Fruit fly (Drosophila melanogaster) whole organism, prepupa: ENCODE data around the gene Rala.

Experiments used
- CG10669 ChIP-seq: fragments of 200-800 bp; sonication (Bioruptor generic); optimal IDR thresholded peaks from 3 replicates; lab custom pipeline; 2018; ENCODE audit warnings: missing biosample characterization, mild to moderate bottlenecking, missing genetic modification characterization, moderate library complexity
- CG11762 ChIP-seq: fragments of 200-800 bp; sonication (Bioruptor generic); optimal IDR thresholded peaks from 3 replicates; lab custom pipeline; 2016; ENCODE audit warnings: missing biosample characterization, missing genetic modification characterization; ENCODE audit not compliant: insufficient read depth
- CG11902 ChIP-seq: fragments of 200-800 bp; sonication (Bioruptor generic); optimal IDR thresholded peaks from 3 replicates; lab custom pipeline; 2016; ENCODE audit warnings: missing biosample characterization, missing genetic modification characterization
- CG15336 ChIP-seq: fragments of 200-800 bp; sonication (Bioruptor generic); IDR thresholded peaks from 2 replicates; pipeline ENCODE4 v1.3.6; 2022; ENCODE audit warnings: missing biosample characterization, missing genetic modification characterization
- CG16779 ChIP-seq: fragments of 200-800 bp; sonication (Bioruptor generic); optimal IDR thresholded peaks from 3 replicates; lab custom pipeline; 2017; ENCODE audit warnings: missing biosample characterization, mild to moderate bottlenecking, missing genetic modification characterization
- CG3032 ChIP-seq: fragments of 200-800 bp; optimal IDR thresholded peaks from 2 replicates; lab custom pipeline; 2019; ENCODE audit warnings: missing biosample characterization, mild to moderate bottlenecking, missing genetic modification characterization, moderate library complexity
- CG31627 ChIP-seq: fragments of 200-800 bp; sonication (Bioruptor generic); optimal IDR thresholded peaks from 3 replicates; lab custom pipeline; 2016; ENCODE audit warnings: missing biosample characterization, missing genetic modification characterization
- CG32006 ChIP-seq: fragments of 200-800 bp; sonication (Bioruptor generic); optimal IDR thresholded peaks from 3 replicates; lab custom pipeline; 2017; ENCODE audit warnings: missing biosample characterization, mild to moderate bottlenecking, missing genetic modification characterization
- CG3919 ChIP-seq: fragments of 200-800 bp; sonication (Bioruptor generic); optimal IDR thresholded peaks from 3 replicates; lab custom pipeline; 2016; ENCODE audit warnings: missing biosample characterization, missing genetic modification characterization
- CG4318 ChIP-seq: fragments of 200-800 bp; sonication (Bioruptor generic); optimal IDR thresholded peaks from 3 replicates; lab custom pipeline; 2017; ENCODE audit warnings: missing biosample characterization, mild to moderate bottlenecking, missing genetic modification characterization
- CG6792 ChIP-seq: fragments of 200-800 bp; sonication (Bioruptor generic); optimal IDR thresholded peaks from 3 replicates; lab custom pipeline; 2016; ENCODE audit warnings: missing biosample characterization, missing genetic modification characterization
- CG6808 ChIP-seq: fragments of 200-800 bp; sonication (Bioruptor generic); optimal IDR thresholded peaks from 3 replicates; lab custom pipeline; 2017; ENCODE audit warnings: missing biosample characterization, missing genetic modification characterization, mild to moderate bottlenecking, moderate library complexity, missing genetic modification reagents
- CG6854 ChIP-seq: fragments of 200-800 bp; sonication (Bioruptor generic); optimal IDR thresholded peaks from 2 replicates; lab custom pipeline; 2017; ENCODE audit warnings: missing biosample characterization, mild to moderate bottlenecking, missing genetic modification characterization
- CG7368 ChIP-seq: fragments of 200-800 bp; sonication (Bioruptor generic); optimal IDR thresholded peaks from 3 replicates; lab custom pipeline; 2016; ENCODE audit warnings: missing biosample characterization, missing genetic modification characterization
- CG8319 ChIP-seq: fragments of 200-800 bp; sonication (Bioruptor generic); optimal IDR thresholded peaks from 3 replicates; lab custom pipeline; 2016; ENCODE audit warnings: missing biosample characterization, missing genetic modification characterization
- CG8632 ChIP-seq: fragments of 200-800 bp; sonication (Bioruptor generic); optimal IDR thresholded peaks from 3 replicates; lab custom pipeline; 2016; ENCODE audit warnings: missing biosample characterization, missing genetic modification characterization
- CG9139 ChIP-seq: fragments of 200-800 bp; sonication (Bioruptor generic); optimal IDR thresholded peaks from 3 replicates; lab custom pipeline; 2017; ENCODE audit warnings: missing biosample characterization, mild to moderate bottlenecking, missing genetic modification characterization
- Eip75B ChIP-seq: fragments of 200-800 bp; sonication (Bioruptor generic); optimal IDR thresholded peaks from 3 replicates; lab custom pipeline; 2016; ENCODE audit warnings: missing biosample characterization, missing genetic modification characterization
- Eip93F ChIP-seq: fragments of 200-800 bp; sonication (Bioruptor generic); optimal IDR thresholded peaks from 2 replicates; lab custom pipeline; 2016; ENCODE audit warnings: missing biosample characterization, mild to moderate bottlenecking, missing genetic modification characterization
- Ets96B ChIP-seq: fragments of 200-800 bp; optimal IDR thresholded peaks from 2 replicates; lab custom pipeline; 2019; ENCODE audit warnings: missing biosample characterization, mild to moderate bottlenecking, missing genetic modification characterization, moderate library complexity
- Hr39 ChIP-seq: fragments of 200-800 bp; sonication (Bioruptor generic); optimal IDR thresholded peaks from 2 replicates; lab custom pipeline; 2016; ENCODE audit warnings: missing biosample characterization, missing genetic modification characterization
- Hr4 ChIP-seq: fragments of 200-800 bp; sonication (Bioruptor generic); optimal IDR thresholded peaks from 3 replicates; lab custom pipeline; 2016; ENCODE audit warnings: missing biosample characterization, missing genetic modification characterization
- OdsH ChIP-seq: fragments of 200-800 bp; sonication (Bioruptor generic); optimal IDR thresholded peaks from 3 replicates; lab custom pipeline; 2016; ENCODE audit warnings: missing biosample characterization, missing genetic modification characterization
- Sox14 ChIP-seq: fragments of 200-800 bp; sonication (Bioruptor generic); optimal IDR thresholded peaks from 3 replicates; lab custom pipeline; 2016; ENCODE audit warnings: missing biosample characterization, missing genetic modification characterization
- Sox15 ChIP-seq: fragments of 200-800 bp; sonication (Bioruptor generic); optimal IDR thresholded peaks from 3 replicates; lab custom pipeline; 2016; ENCODE audit warnings: missing biosample characterization, missing genetic modification characterization
- dac ChIP-seq: fragments of 200-800 bp; sonication (Bioruptor generic); optimal IDR thresholded peaks from 2 replicates; lab custom pipeline; 2017; ENCODE audit warnings: missing biosample characterization, mild to moderate bottlenecking, missing genetic modification characterization
- eg ChIP-seq: fragments of 200-800 bp; sonication (Bioruptor generic); IDR thresholded peaks from 3 replicates; pipeline ENCODE4 v1.3.6; 2022; ENCODE audit warnings: missing biosample characterization, missing genetic modification characterization
- esn ChIP-seq: fragments of 200-800 bp; sonication (Bioruptor generic); optimal IDR thresholded peaks from 2 replicates; lab custom pipeline; 2016; ENCODE audit warnings: missing biosample characterization, mild to moderate bottlenecking, missing genetic modification characterization, moderate library complexity
- fd59A ChIP-seq: fragments of 200-800 bp; sonication (Bioruptor generic); optimal IDR thresholded peaks from 2 replicates; lab custom pipeline; 2017; ENCODE audit warnings: missing biosample characterization, mild to moderate bottlenecking, missing genetic modification characterization, missing genetic modification reagents
- fkh ChIP-seq: fragments of 200-800 bp; sonication (Bioruptor generic); optimal IDR thresholded peaks from 3 replicates; lab custom pipeline; 2017; ENCODE audit warnings: missing biosample characterization, mild to moderate bottlenecking, missing genetic modification characterization, moderate library complexity
- lz ChIP-seq: fragments of 200-800 bp; sonication (Bioruptor generic); optimal IDR thresholded peaks from 3 replicates; lab custom pipeline; 2016; ENCODE audit warnings: missing biosample characterization, missing genetic modification characterization
- net ChIP-seq: fragments of 200-800 bp; sonication (Bioruptor generic); optimal IDR thresholded peaks from 3 replicates; lab custom pipeline; 2016; ENCODE audit warnings: missing biosample characterization, missing genetic modification characterization
- pdm3 ChIP-seq: fragments of 200-800 bp; sonication (Bioruptor generic); optimal IDR thresholded peaks from 3 replicates; lab custom pipeline; 2016; ENCODE audit warnings: missing biosample characterization, missing genetic modification characterization
- salr ChIP-seq, 2 experiments: fragments of 200-800 bp; sonication (Bioruptor generic); optimal IDR thresholded peaks; 3 replicates each; lab custom pipeline; 2016 to 2018; ENCODE audit warnings: missing biosample characterization in 2 of 2, missing genetic modification characterization in 2 of 2, mild to moderate bottlenecking in 1 of 2
- spab ChIP-seq: fragments of 200-800 bp; sonication (Bioruptor generic); optimal IDR thresholded peaks from 2 replicates; lab custom pipeline; 2017; ENCODE audit warnings: missing biosample characterization, mild to moderate bottlenecking, missing genetic modification characterization, missing genetic modification reagents
- ss ChIP-seq, 2 experiments: fragments of 200-800 bp; sonication (Bioruptor generic); optimal IDR thresholded peaks; 2 replicates in 1 of 2; 3 replicates in 1 of 2; lab custom pipeline; 2017 to 2018; ENCODE audit warnings: mild to moderate bottlenecking in 2 of 2, missing biosample characterization in 2 of 2, missing genetic modification characterization in 2 of 2, moderate library complexity in 1 of 2
- svp ChIP-seq: fragments of 200-800 bp; sonication (Bioruptor generic); peaks from one replicate; lab custom pipeline; 2016; ENCODE audit warnings: missing biosample characterization, missing genetic modification characterization
- vri ChIP-seq: fragments of 200-800 bp; sonication (Bioruptor generic); optimal IDR thresholded peaks from 3 replicates; lab custom pipeline; 2016; ENCODE audit warnings: missing biosample characterization, mild to moderate bottlenecking, missing genetic modification characterization

Gene Rala

dm6 chrX:3684809-3685533 is 34.5 kb downstream of the Rala start (continued):
- TF ChIP-seq CG3032 (tag; lab: Kevin White, UChicago) = peak; percentile 88
- TF ChIP-seq OdsH (GFP tag; lab: Kevin White, UChicago) = peak; percentile 83
- TF ChIP-seq spab (GFP tag; lab: Kevin White, UChicago) = peak; percentile 35
- TF ChIP-seq Sox14 (GFP tag; lab: Kevin White, UChicago) = peak; percentile 82
- TF ChIP-seq Hr39 (GFP tag; lab: Kevin White, UChicago) = peak; percentile 64
- peak; percentile 78 for TF ChIP-seq net
- TF ChIP-seq CG6854 = no peak
- peak; percentile 3 for TF ChIP-seq CG11902 (GFP tag; lab: Kevin White, UChicago)
- TF ChIP-seq Hr4 (GFP tag; lab: Kevin White, UChicago) = peak; percentile 77
- TF ChIP-seq CG31627 (GFP tag; lab: Kevin White, UChicago) = peak; percentile 58
- peak; percentile 88 for TF ChIP-seq fd59A (GFP tag; lab: Kevin White, UChicago)
- peak; percentile 28 for TF ChIP-seq CG6808 (GFP tag; lab: Kevin White, UChicago)
- TF ChIP-seq CG10669 (GFP tag; lab: Kevin White, UChicago) = peak; percentile 61
- TF ChIP-seq svp (GFP tag; lab: Kevin White, UChicago) = peak; percentile 84
- peak; percentile 50 for TF ChIP-seq dac (GFP tag; lab: Kevin White, UChicago)
- peak; percentile 64 for TF ChIP-seq CG3919 (GFP tag; lab: Kevin White, UChicago)
- peak; percentile 76 for TF ChIP-seq CG6792 (GFP tag; lab: Kevin White, UChicago)
- TF ChIP-seq CG16779 = peak; percentile 67
- peak; percentile 66 for TF ChIP-seq Sox15
- peak; percentile 79 for TF ChIP-seq pdm3 (GFP tag; lab: Kevin White, UChicago)
- peak; percentile 76 for TF ChIP-seq Ets96B (tag; lab: Kevin White, UChicago)
- TF ChIP-seq vri (GFP tag; lab: Kevin White, UChicago) = peak; percentile 51
- TF ChIP-seq esn = peak; percentile 78
- no peak for TF ChIP-seq CG9139
- no peak for TF ChIP-seq fkh (GFP tag; lab: Kevin White, UChicago)
- TF ChIP-seq CG11762 = peak; percentile 30
- TF ChIP-seq CG4318 (GFP tag; lab: Kevin White, UChicago) = peak; percentile 81
- TF ChIP-seq CG7368 (GFP tag; lab: Kevin White, UChicago) = no peak
- TF ChIP-seq CG8632 (GFP tag; lab: Kevin White, UChicago) = peak; percentile 66
- peak; percentile 89 for TF ChIP-seq CG32006
- peak; percentile 60 to 77 for TF ChIP-seq salr (GFP tag; optimal IDR thresholded peaks at IDR 0.05; lab: Kevin White, UChicago)

dm6 chrX:3682483-3682813 is 37.0 kb downstream of the Rala start:
- TF ChIP-seq eg (GFP tag; lab: Robert Waterston, UW) (no peak), CG11762 (no peak), spab (GFP tag; lab: Kevin White, UChicago) (no peak), Eip75B (GFP tag; lab: Kevin White, UChicago) (peak; percentile 2), ss (GFP tag; optimal IDR thresholded peaks at IDR 0.05; lab: Kevin White, UChicago) (peak in 1 of 2 experiments; percentile 8), Eip93F (GFP tag; lab: Kevin White, UChicago) (no peak), svp (GFP tag; lab: Kevin White, UChicago) (peak; percentile 78), CG3919 (GFP tag; lab: Kevin White, UChicago) (no peak), CG15336 (GFP tag; lab: Robert Waterston, UW) (no peak), CG7368 (GFP tag; lab: Kevin White, UChicago) (no peak), CG8319 (GFP tag; lab: Kevin White, UChicago) (no peak), esn (no peak), lz (no peak), salr (GFP tag; optimal IDR thresholded peaks at IDR 0.05; lab: Kevin White, UChicago) (no peak), Sox14 (GFP tag; lab: Kevin White, UChicago) (no peak)
